Fruit fly (Drosophila melanogaster) whole organism, pupa: ENCODE data around the gene CG5078.

ENCODE experiments used
- CG10348 ChIP-seq: fragments of 200-800 bp; sonication (Bioruptor generic); IDR thresholded peaks from 2 replicates; pipeline ENCODE4 v1.3.6; 2022; ENCODE audit warnings: missing biosample characterization, missing genetic modification characterization
- D1 ChIP-seq: fragments of 200-800 bp; sonication (Bioruptor generic); optimal IDR thresholded peaks from 2 replicates; lab custom pipeline; 2018; ENCODE audit warnings: missing biosample characterization, mild to moderate bottlenecking, missing genetic modification characterization, moderate library complexity
- EcR ChIP-seq: fragments of 200-800 bp; sonication (Bioruptor generic); optimal IDR thresholded peaks from 3 replicates; lab custom pipeline; 2019; ENCODE audit warnings: missing biosample characterization, missing genetic modification characterization, mild to moderate bottlenecking, moderate library complexity, missing genetic modification reagents
- Pif1A ChIP-seq: fragments of 200-800 bp; sonication (Bioruptor generic); optimal IDR thresholded peaks from 3 replicates; lab custom pipeline; 2016; ENCODE audit warnings: missing biosample characterization, missing genetic modification characterization
- Pif1B ChIP-seq: fragments of 200-800 bp; sonication (Bioruptor generic); optimal IDR thresholded peaks from 3 replicates; lab custom pipeline; 2016; ENCODE audit warnings: missing biosample characterization, missing genetic modification characterization

DNA sequence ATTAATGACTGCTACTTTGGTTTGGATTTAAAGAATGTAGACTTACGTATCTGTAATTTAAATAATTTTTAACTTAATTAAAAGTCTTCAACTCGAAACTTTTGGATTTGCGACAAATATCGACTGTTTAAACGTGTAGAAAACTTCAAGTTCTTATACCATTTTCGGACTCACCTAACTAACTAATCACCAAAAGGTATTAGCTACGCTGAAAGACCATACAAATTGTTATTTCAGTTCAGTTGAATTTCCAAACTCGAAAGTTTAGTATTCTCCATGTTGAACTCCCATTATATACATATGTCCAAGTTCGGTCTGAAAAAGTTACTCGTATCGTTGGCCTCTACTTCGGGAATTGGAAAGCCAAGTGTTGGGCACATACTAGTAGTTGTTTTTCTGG is at the start of gene CG5078:
- TF ChIP-seq Pif1B (GFP tag; lab: Kevin White, UChicago) (no peak), EcR (no peak), CG10348 (no peak), D1 (tag; lab: Kevin White, UChicago) (no peak), Pif1A (GFP tag; lab: Kevin White, UChicago) (no peak)
